Worm (Caenorhabditis elegans) whole organism, L2 larva: ENCODE results near the gene B0507.8.

Experiments used
- ZK546.5 ChIP-seq: sonication (generic microtip); optimal IDR thresholded peaks from 2 replicates; lab custom pipeline; 2017; ENCODE audit warnings: missing biosample characterization, missing genetic modification characterization
- blmp-1 ChIP-seq: sonication (generic microtip); optimal IDR thresholded peaks from 2 replicates; lab custom pipeline; 2017; ENCODE audit warnings: missing genetic modification characterization, mild to moderate bottlenecking, missing compliant biosample characterization, antibody characterized with exemption, moderate library complexity; ENCODE audit not compliant: insufficient read depth
- ceh-16 ChIP-seq: fragments of 150-350 bp; optimal IDR thresholded peaks from 2 replicates; lab custom pipeline; 2014; ENCODE audit warnings: missing biosample characterization, missing genetic modification characterization
- egl-27 ChIP-seq: sonication (generic microtip); optimal IDR thresholded peaks from 3 replicates; lab custom pipeline; 2017; ENCODE audit warnings: missing biosample characterization, missing genetic modification reagents, missing genetic modification characterization
- elt-3 ChIP-seq: sonication (generic microtip); optimal IDR thresholded peaks from 2 replicates; lab custom pipeline; 2017; ENCODE audit warnings: missing biosample characterization, missing genetic modification characterization
- nhr-11 ChIP-seq: fragments of 150-350 bp; optimal IDR thresholded peaks from 2 replicates; lab custom pipeline; 2014; ENCODE audit warnings: missing biosample characterization, missing genetic modification characterization

DNA sequence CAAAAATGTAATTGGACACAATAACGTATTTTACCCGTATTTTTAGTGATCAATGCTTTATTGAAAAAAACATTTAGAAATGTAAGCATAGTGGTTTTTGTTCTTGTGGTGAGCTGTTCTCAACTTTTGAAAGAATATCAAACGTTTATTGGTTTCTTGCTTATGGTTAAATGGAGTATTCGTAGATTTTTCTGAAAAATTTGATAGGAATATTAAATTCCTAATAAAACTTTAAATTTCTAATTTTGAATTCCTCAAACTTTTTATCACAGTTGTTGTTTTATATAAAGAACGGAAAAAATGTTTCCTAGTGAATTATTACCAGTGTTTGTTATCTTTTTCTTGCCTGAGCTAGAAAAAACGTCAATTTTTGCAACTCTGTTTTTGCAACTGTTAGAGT lies 9.4 kb downstream of the B0507.8 start, which contains the start of gene B0507.5:
- TF ChIP-seq nhr-11 (tag; lab: Kevin White, UChicago) (no peak), blmp-1 (tag; lab: Kevin White, UChicago) (no peak), elt-3 (tag; lab: Kevin White, UChicago) (no peak), ZK546.5 (tag; lab: Kevin White, UChicago) (no peak), ceh-16 (tag; lab: Kevin White, UChicago) (no peak), egl-27 (tag; lab: Kevin White, UChicago) (no peak)
